Fruit fly (Drosophila melanogaster) whole organism: ENCODE results near the gene CG31730.

Experiments used
- CG8478 ChIP-seq: fragments of >200 bp; optimal IDR thresholded peaks from 2 replicates; lab custom pipeline; 2018; ENCODE audit warnings: inconsistent platforms
- Dll ChIP-seq: fragments of >200 bp; optimal IDR thresholded peaks from 2 replicates; lab custom pipeline; 2017
- EcR ChIP-seq, 2 experiments: fragments of >200 bp; optimal IDR thresholded peaks; 2 replicates each; lab custom pipeline; 2017; ENCODE audit warnings: missing biosample characterization in 2 of 2, missing genetic modification characterization in 2 of 2, missing genetic modification reagents in 2 of 2
- pan ChIP-seq: fragments of >200 bp; optimal IDR thresholded peaks from 2 replicates; lab custom pipeline; 2017
- psq ChIP-seq: fragments of >200 bp; optimal IDR thresholded peaks from 2 replicates; lab custom pipeline; 2017
- usp ChIP-seq: fragments of >200 bp; optimal IDR thresholded peaks from 2 replicates; lab custom pipeline; 2017; ENCODE audit warnings: missing biosample characterization, missing genetic modification characterization, mixed read lengths

DNA sequence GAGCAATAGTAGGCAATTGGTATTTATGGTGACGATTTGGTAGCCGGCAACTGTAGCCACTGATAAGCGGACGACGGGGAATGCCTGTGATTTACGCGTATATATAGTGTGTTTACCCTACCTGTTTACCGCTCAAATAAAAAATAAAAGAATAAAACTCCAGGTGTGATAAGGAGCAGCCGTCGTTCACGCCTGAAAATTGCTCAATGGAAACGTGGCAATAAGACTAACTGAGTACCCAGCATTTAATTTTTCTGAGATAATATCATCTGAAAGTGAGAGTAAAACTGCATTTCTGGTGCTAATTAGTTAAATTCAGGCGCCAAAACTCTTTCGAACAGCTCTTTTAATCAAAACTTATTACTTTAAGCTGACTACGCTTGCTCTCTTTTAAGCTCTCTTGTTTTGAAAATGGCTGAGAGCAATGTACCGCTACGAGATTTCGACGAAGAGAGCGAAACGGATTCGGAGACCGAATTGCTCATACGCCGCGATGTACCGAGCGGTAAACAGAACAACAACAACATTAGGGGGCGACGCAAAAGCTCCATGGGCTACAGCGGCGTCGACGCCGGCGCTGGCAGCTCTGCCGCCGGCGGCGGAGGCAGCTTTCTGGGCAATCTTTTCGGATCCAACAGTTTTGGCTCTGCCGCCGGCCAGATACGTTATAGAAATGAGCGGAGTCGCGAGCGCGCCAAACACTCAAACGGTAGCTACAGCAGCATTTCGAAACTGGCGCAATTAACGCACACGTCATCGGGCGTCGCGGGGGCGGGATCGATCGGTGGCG lies 30.9 kb upstream of the CG31730 start:
- TF ChIP-seq EcR (GFP tag; optimal IDR thresholded peaks at IDR 0.05; lab: Kevin White, UChicago) (no peak), pan (lab: Kevin White, UChicago) (no peak), Dll (peak; percentile 57), psq (lab: Kevin White, UChicago) (no peak), usp (GFP tag; lab: Kevin White, UChicago) (no peak), CG8478 (lab: Kevin White, UChicago) (no peak)
